Worm (Caenorhabditis elegans) whole organism, young adult: Measurements from ENCODE around the gene C25H3.10.

Experiments
- B0336.3 ChIP-seq: fragments of 200-800 bp; sonication (Bioruptor generic); IDR thresholded peaks from 2 replicates; pipeline ENCODE4 v1.3.6; 2022; ENCODE audit warnings: missing genetic modification characterization, missing compliant biosample characterization
- D2030.7 ChIP-seq: fragments of 200-800 bp; sonication (Bioruptor generic); IDR thresholded peaks from 2 replicates; pipeline ENCODE4 v1.3.6; 2022; ENCODE audit warnings: missing genetic modification reagents, missing genetic modification characterization, missing compliant biosample characterization
- F10E7.11 ChIP-seq: sonication (generic microtip); optimal IDR thresholded peaks from 2 replicates; lab custom pipeline; 2017; ENCODE audit warnings: mild to moderate bottlenecking, missing genetic modification characterization, moderate library complexity, missing compliant biosample characterization
- F23B12.7 ChIP-seq: sonication (generic microtip); optimal IDR thresholded peaks from 2 replicates; lab custom pipeline; 2017; ENCODE audit warnings: missing genetic modification characterization, mild to moderate bottlenecking, missing compliant biosample characterization, antibody characterized with exemption, moderate library complexity; ENCODE audit not compliant: insufficient read depth
- F49E8.2 ChIP-seq: sonication (generic microtip); optimal IDR thresholded peaks from 3 replicates; lab custom pipeline; 2017; ENCODE audit warnings: missing genetic modification characterization, mild to moderate bottlenecking, missing compliant biosample characterization, antibody characterized with exemption, moderate library complexity; ENCODE audit not compliant: insufficient read depth
- K11D2.4 ChIP-seq: fragments of 200-800 bp; sonication (Bioruptor generic); IDR thresholded peaks from 2 replicates; pipeline ENCODE4 v1.3.6; 2022; ENCODE audit warnings: missing genetic modification reagents, missing genetic modification characterization, missing compliant biosample characterization
- Y56A3A.18 ChIP-seq: fragments of 200-800 bp; sonication (Bioruptor generic); IDR thresholded peaks from 2 replicates; pipeline ENCODE4 v1.3.6; 2022; ENCODE audit warnings: missing genetic modification reagents, missing genetic modification characterization, missing compliant biosample characterization
- Y79H2A.3 ChIP-seq: fragments of 200-800 bp; sonication (Bioruptor generic); conservative IDR thresholded peaks from 2 replicates; pipeline ENCODE4 v1.3.6; 2022; ENCODE audit warnings: missing genetic modification reagents, missing genetic modification characterization, missing compliant biosample characterization
- Y95B8A.8 ChIP-seq: fragments of 200-800 bp; sonication (Bioruptor generic); IDR thresholded peaks from 2 replicates; pipeline ENCODE4 v1.3.6; 2022; ENCODE audit warnings: missing genetic modification reagents, missing genetic modification characterization, missing compliant biosample characterization
- ZK185.1 ChIP-seq: sonication (generic microtip); optimal IDR thresholded peaks from 2 replicates; lab custom pipeline; 2016; ENCODE audit warnings: mild to moderate bottlenecking, missing genetic modification characterization, missing compliant biosample characterization; ENCODE audit not compliant: poor library complexity, severe bottlenecking
- ama-1 ChIP-seq, 3 experiments: fragments of 150-350 bp in 1 of 3; sonication (generic microtip) in 2 of 3; optimal IDR thresholded peaks; 2 replicates each; lab custom pipeline; 2014 to 2018; ENCODE audit warnings: missing biosample characterization in 2 of 3, missing genetic modification characterization in 2 of 3, missing genetic modification reagents in 2 of 3
- aptf-3 ChIP-seq: fragments of 200-800 bp; sonication (Bioruptor generic); IDR thresholded peaks from 2 replicates; pipeline ENCODE4 v1.3.6; 2022; ENCODE audit warnings: missing genetic modification characterization, missing compliant biosample characterization
- atf-7 ChIP-seq: sonication (generic microtip); optimal IDR thresholded peaks from 2 replicates; lab custom pipeline; 2017; ENCODE audit warnings: mild to moderate bottlenecking, missing genetic modification characterization, missing compliant biosample characterization
- attf-5 ChIP-seq: fragments of 200-800 bp; sonication (Bioruptor generic); optimal IDR thresholded peaks from 2 replicates; lab custom pipeline; 2018; ENCODE audit warnings: mild to moderate bottlenecking, missing genetic modification characterization, missing compliant biosample characterization
- attf-6 ChIP-seq: fragments of 200-800 bp; sonication (Bioruptor generic); IDR thresholded peaks from 2 replicates; pipeline ENCODE4 v1.3.6; 2022; ENCODE audit warnings: missing genetic modification reagents, missing genetic modification characterization, missing compliant biosample characterization
- cebp-1 ChIP-seq, 2 experiments: fragments of 200-800 bp in 1 of 2; sonication (Bioruptor generic) in 1 of 2; sonication (generic microtip) in 1 of 2; IDR thresholded peaks in 1 of 2; optimal IDR thresholded peaks in 1 of 2; 2 replicates each; pipeline versions ENCODE4 v1.3.6 to Lab custom; 2017 to 2022; ENCODE audit warnings: missing compliant biosample characterization in 2 of 2, missing genetic modification characterization in 2 of 2, mild to moderate bottlenecking in 1 of 2, missing genetic modification reagents in 1 of 2, moderate library complexity in 1 of 2
- ceh-27 ChIP-seq: fragments of 200-800 bp; sonication (Bioruptor generic); optimal IDR thresholded peaks from 2 replicates; lab custom pipeline; 2018; ENCODE audit warnings: mild to moderate bottlenecking, missing genetic modification characterization, moderate library complexity, missing compliant biosample characterization
- chd-7 ChIP-seq: sonication (generic microtip); optimal IDR thresholded peaks from 2 replicates; lab custom pipeline; 2016; ENCODE audit warnings: mild to moderate bottlenecking, missing genetic modification characterization, moderate library complexity, missing compliant biosample characterization
- dox-1 ChIP-seq: fragments of 200-800 bp; sonication (Bioruptor generic); IDR thresholded peaks from 2 replicates; pipeline ENCODE4 v1.3.6; 2022; ENCODE audit warnings: missing genetic modification reagents, missing genetic modification characterization, missing compliant biosample characterization
- dpff-1 ChIP-seq: sonication (generic microtip); optimal IDR thresholded peaks from 2 replicates; lab custom pipeline; 2017; ENCODE audit warnings: mild to moderate bottlenecking, missing genetic modification characterization, missing compliant biosample characterization
- egl-18 ChIP-seq: fragments of 200-800 bp; sonication (Bioruptor generic); IDR thresholded peaks from 2 replicates; pipeline ENCODE4 v1.3.6; 2022; ENCODE audit warnings: missing genetic modification reagents, missing genetic modification characterization, missing compliant biosample characterization
- egrh-3 ChIP-seq: fragments of 200-800 bp; sonication (Bioruptor generic); IDR thresholded peaks from 2 replicates; pipeline ENCODE4 v1.3.6; 2022; ENCODE audit warnings: missing genetic modification reagents, missing genetic modification characterization, missing compliant biosample characterization
- fkh-3 ChIP-seq: sonication (generic microtip); optimal IDR thresholded peaks from 2 replicates; lab custom pipeline; 2016; ENCODE audit warnings: mild to moderate bottlenecking, missing genetic modification characterization, missing compliant biosample characterization
- him-1 ChIP-seq: sonication (generic microtip); optimal IDR thresholded peaks from 2 replicates; lab custom pipeline; 2016; ENCODE audit warnings: missing genotype, missing genetic modification reagents, missing genetic modification characterization, missing compliant biosample characterization
- hmg-1.2 ChIP-seq: fragments of 200-800 bp; sonication (Bioruptor generic); IDR thresholded peaks from 2 replicates; pipeline ENCODE4 v1.3.6; 2022; ENCODE audit warnings: missing genetic modification reagents, missing genetic modification characterization, missing compliant biosample characterization
- hsf-1 ChIP-seq: fragments of 200-800 bp; sonication (Bioruptor generic); IDR thresholded peaks from 2 replicates; pipeline ENCODE4 v1.3.6; 2022; ENCODE audit warnings: missing genetic modification reagents, missing genetic modification characterization, missing compliant biosample characterization
- lin-35 ChIP-seq, 3 experiments: fragments of 150-350 bp in 2 of 3; sonication (generic microtip) in 1 of 3; optimal IDR thresholded peaks; 2 replicates each; lab custom pipeline; 2014 to 2018; ENCODE audit warnings: missing biosample characterization in 3 of 3, missing genetic modification characterization in 3 of 3, missing genetic modification reagents in 3 of 3
- lin-40 ChIP-seq: sonication (generic microtip); optimal IDR thresholded peaks from 2 replicates; lab custom pipeline; 2016; ENCODE audit warnings: missing genetic modification characterization, mild to moderate bottlenecking, missing compliant biosample characterization, missing genotype, missing genetic modification reagents
- lin-54 ChIP-seq: fragments of 200-800 bp; sonication (Bioruptor generic); optimal IDR thresholded peaks from 2 replicates; lab custom pipeline; 2018; ENCODE audit warnings: mild to moderate bottlenecking, missing genetic modification characterization, missing compliant biosample characterization
- lsy-27 ChIP-seq: sonication (generic microtip); optimal IDR thresholded peaks from 2 replicates; lab custom pipeline; 2017; ENCODE audit warnings: missing genetic modification characterization, mild to moderate bottlenecking, missing compliant biosample characterization, antibody characterized with exemption, missing genotype, borderline replicate concordance; ENCODE audit not compliant: insufficient read depth
- madf-6 ChIP-seq: fragments of 200-800 bp; sonication (Bioruptor generic); IDR thresholded peaks from 2 replicates; pipeline ENCODE4 v1.3.6; 2022; ENCODE audit warnings: missing genetic modification reagents, missing genetic modification characterization, missing compliant biosample characterization
- mcd-1 ChIP-seq: fragments of 200-800 bp; sonication (Bioruptor generic); IDR thresholded peaks from 2 replicates; pipeline ENCODE4 v1.3.6; 2022; ENCODE audit warnings: missing genetic modification reagents, missing genetic modification characterization, missing compliant biosample characterization
- nfya-2 ChIP-seq: fragments of 200-800 bp; sonication (Bioruptor generic); IDR thresholded peaks from 2 replicates; pipeline ENCODE4 v1.3.6; 2022; ENCODE audit warnings: missing genetic modification reagents, missing genetic modification characterization, missing compliant biosample characterization
- pbrm-1 ChIP-seq: fragments of 200-800 bp; sonication (Bioruptor generic); IDR thresholded peaks from 2 replicates; pipeline ENCODE4 v1.3.6; 2022; ENCODE audit warnings: missing genetic modification reagents, missing genetic modification characterization, missing compliant biosample characterization
- rcor-1 ChIP-seq: fragments of 200-800 bp; sonication (Bioruptor generic); IDR thresholded peaks from 2 replicates; pipeline ENCODE4 v1.3.6; 2022; ENCODE audit warnings: missing genetic modification reagents, missing genetic modification characterization, missing compliant biosample characterization
- repo-1 ChIP-seq: sonication (generic microtip); optimal IDR thresholded peaks from 2 replicates; lab custom pipeline; 2017; ENCODE audit warnings: mild to moderate bottlenecking, missing genetic modification characterization, missing compliant biosample characterization
- sdz-38 ChIP-seq: sonication (generic microtip); optimal IDR thresholded peaks from 2 replicates; lab custom pipeline; 2016; ENCODE audit warnings: missing genotype, missing genetic modification characterization, missing compliant biosample characterization
- snpc-1.1 ChIP-seq: sonication (generic microtip); optimal IDR thresholded peaks from 2 replicates; lab custom pipeline; 2017; ENCODE audit warnings: missing genetic modification characterization, mild to moderate bottlenecking, missing compliant biosample characterization, antibody characterized with exemption, moderate library complexity, missing genotype, missing genetic modification reagents; ENCODE audit not compliant: insufficient read depth
- snpc-3.4 ChIP-seq: sonication (generic microtip); optimal IDR thresholded peaks from 2 replicates; lab custom pipeline; 2017; ENCODE audit warnings: missing genetic modification characterization, mild to moderate bottlenecking, missing compliant biosample characterization, antibody characterized with exemption, moderate library complexity, missing genotype, missing genetic modification reagents
- snpc-4 ChIP-seq, 5 experiments: fragments of 150-350 bp in 1 of 5; sonication (generic microtip) in 4 of 5; optimal IDR thresholded peaks; 2 replicates each; lab custom pipeline; 2014 to 2018; ENCODE audit warnings: missing genetic modification characterization in 5 of 5, missing biosample characterization in 3 of 5, antibody characterized with exemption in 2 of 5, mild to moderate bottlenecking in 2 of 5, missing compliant biosample characterization in 2 of 5, missing genotype in 2 of 5, moderate library complexity in 2 of 5, missing genetic modification reagents in 1 of 5
- xnd-1 ChIP-seq: sonication (generic microtip); optimal IDR thresholded peaks from 2 replicates; lab custom pipeline; 2016; ENCODE audit warnings: missing genotype, missing genetic modification reagents, missing genetic modification characterization, missing compliant biosample characterization
- ztf-28 ChIP-seq: fragments of 200-800 bp; sonication (Bioruptor generic); IDR thresholded peaks from 2 replicates; pipeline ENCODE4 v1.3.6; 2022; ENCODE audit warnings: missing genetic modification reagents, missing genetic modification characterization, missing compliant biosample characterization

C25H3.10 gene

ce11 chrII:5701485-5701884, 2.7 kb upstream of the C25H3.10 start (continued):
- TF ChIP-seq attf-6 (GFP tag; lab: Robert Waterston, UW): peak; percentile 89; the same call in 1 of the 2 replicates
- TF ChIP-seq Y79H2A.3 (GFP tag; lab: Robert Waterston, UW): no peak
- TF ChIP-seq ceh-27: peak; percentile 9
- TF ChIP-seq ama-1 (optimal IDR thresholded peaks at IDR 0.05; lab: Kevin White, UChicago): peak; percentile 86
- TF ChIP-seq ama-1 (GFP tag; optimal IDR thresholded peaks at IDR 0.05; lab: Kevin White, UChicago): no peak
- 0 out of 2 replicates have a peak, but pooled peaks have one; percentile 20 for TF ChIP-seq hsf-1
- TF ChIP-seq madf-6: peak; percentile 63
- no peak for TF ChIP-seq egrh-3 (GFP tag; lab: Robert Waterston, UW)
- peak; percentile 92 for TF ChIP-seq snpc-3.4
- TF ChIP-seq hmg-1.2 (GFP tag; lab: Robert Waterston, UW): peak; percentile 87
- peak; percentile 88 for TF ChIP-seq him-1 (tag; lab: Kevin White, UChicago)
- TF ChIP-seq D2030.7 (GFP tag; lab: Robert Waterston, UW): peak; percentile 81
- TF ChIP-seq F10E7.11: no peak
- TF ChIP-seq snpc-4 (GFP tag; optimal IDR thresholded peaks at IDR 0.05; lab: Kevin White, UChicago): peak; percentile 97
- peak; percentile 98 to 99 (median 98) for TF ChIP-seq snpc-4 (tag; optimal IDR thresholded peaks at IDR 0.05; lab: Kevin White, UChicago)
- no peak for TF ChIP-seq sdz-38 (tag; lab: Kevin White, UChicago)
- no peak for TF ChIP-seq K11D2.4 (GFP tag; lab: Robert Waterston, UW)
- no peak for TF ChIP-seq attf-5 (GFP tag; lab: Kevin White, UChicago)
- TF ChIP-seq B0336.3 (GFP tag; lab: Robert Waterston, UW): peak; percentile 60; the same call in 1 of the 2 replicates
- TF ChIP-seq pbrm-1 (GFP tag; lab: Robert Waterston, UW): peak; percentile 96
- TF ChIP-seq chd-7 (tag; lab: Kevin White, UChicago): peak; percentile 23
- TF ChIP-seq lin-40 (tag; lab: Kevin White, UChicago): peak; percentile 49
- no peak for TF ChIP-seq dpff-1 (tag; lab: Kevin White, UChicago)
- peak; percentile 39 for TF ChIP-seq F23B12.7 (tag; lab: Kevin White, UChicago)
- TF ChIP-seq snpc-1.1 (tag; lab: Kevin White, UChicago): peak; percentile 98
- TF ChIP-seq nfya-2 (GFP tag; lab: Robert Waterston, UW): no peak
- peak; percentile 64 for TF ChIP-seq F49E8.2 (tag; lab: Kevin White, UChicago)
- TF ChIP-seq cebp-1 (GFP tag; IDR thresholded peaks at IDR 0.05; lab: Robert Waterston, UW): no peak
- TF ChIP-seq cebp-1 (tag; optimal IDR thresholded peaks at IDR 0.05; lab: Kevin White, UChicago): peak; percentile 50
- TF ChIP-seq aptf-3 (GFP tag; lab: Robert Waterston, UW): no peak
- TF ChIP-seq atf-7 (tag; lab: Kevin White, UChicago): peak; percentile 6
- TF ChIP-seq Y95B8A.8 (GFP tag; lab: Robert Waterston, UW): no peak
- peak; percentile 23 for TF ChIP-seq lin-54 (GFP tag; lab: Kevin White, UChicago)
- peak; percentile 88 for TF ChIP-seq lsy-27
- TF ChIP-seq rcor-1 (GFP tag; lab: Robert Waterston, UW): peak; percentile 48; the same call in 1 of the 2 replicates
- TF ChIP-seq xnd-1: peak; percentile 32
- peak; percentile 10 for TF ChIP-seq ZK185.1
- peak; percentile 77 for TF ChIP-seq mcd-1
- peak; percentile 62 for TF ChIP-seq Y56A3A.18 (GFP tag; lab: Robert Waterston, UW)
- peak in 1 of 3 experiments; percentile 15 for TF ChIP-seq lin-35 (GFP tag; optimal IDR thresholded peaks at IDR 0.05; lab: Kevin White, UChicago)
- TF ChIP-seq fkh-3 (tag; lab: Kevin White, UChicago): no peak
- no peak for TF ChIP-seq egl-18 (GFP tag; lab: Robert Waterston, UW)
- TF ChIP-seq dox-1 (GFP tag; lab: Robert Waterston, UW): peak; percentile 68
- no peak for TF ChIP-seq ztf-28 (GFP tag; lab: Robert Waterston, UW)
- TF ChIP-seq repo-1 (tag; lab: Kevin White, UChicago): peak; percentile 71
